Fruit fly (Drosophila melanogaster): ENCODE results near the gene TotM.

DNA sequence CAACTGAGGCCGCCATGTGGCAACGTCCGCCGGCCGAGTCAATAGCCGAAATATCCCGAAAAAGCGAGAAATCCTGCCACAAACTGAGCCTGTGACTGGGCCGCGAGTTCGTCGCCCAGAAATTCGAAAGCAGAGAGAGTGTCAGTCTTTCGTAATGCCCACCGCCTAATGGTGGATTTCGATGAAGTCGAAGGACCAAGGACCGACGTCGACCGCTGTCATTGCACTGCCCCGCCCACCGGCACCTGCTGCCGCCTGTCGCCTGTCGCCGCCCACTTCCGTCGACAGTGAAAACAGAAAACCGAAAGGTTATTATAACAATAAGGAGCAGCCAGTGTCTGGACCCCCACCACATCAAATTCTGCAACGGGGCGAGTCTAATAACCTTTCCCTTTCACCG, 43.1 kb upstream of the TotM start:
- TF ChIP-seq pad (GFP tag; optimal IDR thresholded peaks at IDR 0.05) = no peak
- no peak for TF ChIP-seq CG1620 (GFP tag; optimal IDR thresholded peaks at IDR 0.05)
- TF ChIP-seq cic (GFP tag; optimal IDR thresholded peaks at IDR 0.05) = no peak
